Worm (Caenorhabditis elegans) whole organism, early embryonic: ENCODE measurements around the gene bcl-11.

Source experiments
- aly-1 ChIP-seq: sonication (generic microtip); optimal IDR thresholded peaks from 2 replicates; lab custom pipeline; 2016; ENCODE audit warnings: missing genetic modification characterization, missing compliant biosample characterization
- ama-1 ChIP-seq: fragments of 150-350 bp; optimal IDR thresholded peaks from 2 replicates; lab custom pipeline; 2014
- ceh-13 ChIP-seq: fragments of 200-800 bp; sonication (Bioruptor generic); optimal IDR thresholded peaks from 2 replicates; lab custom pipeline; 2018; ENCODE audit warnings: mild to moderate bottlenecking, missing genetic modification characterization, missing compliant biosample characterization
- ets-7 ChIP-seq: sonication (generic microtip); optimal IDR thresholded peaks from 2 replicates; lab custom pipeline; 2016; ENCODE audit warnings: missing genotype, missing genetic modification characterization, missing compliant biosample characterization
- hmbx-1 ChIP-seq: sonication (generic microtip); optimal IDR thresholded peaks from 2 replicates; lab custom pipeline; 2016; ENCODE audit warnings: mild to moderate bottlenecking, missing genetic modification characterization, missing compliant biosample characterization
- hmg-4 ChIP-seq: fragments of 200-800 bp; sonication (Bioruptor generic); optimal IDR thresholded peaks from 2 replicates; lab custom pipeline; 2018; ENCODE audit warnings: mild to moderate bottlenecking, missing genetic modification characterization, missing compliant biosample characterization
- pes-1 ChIP-seq: fragments of 200-800 bp; sonication (Bioruptor generic); IDR thresholded peaks from 2 replicates; pipeline ENCODE4 v1.3.6; 2022; ENCODE audit warnings: missing genetic modification reagents, missing genetic modification characterization, missing compliant biosample characterization
- scrt-1 ChIP-seq: fragments of 200-800 bp; sonication (Bioruptor generic); IDR thresholded peaks from 2 replicates; pipeline ENCODE4 v1.3.6; 2022; ENCODE audit warnings: missing genetic modification characterization, missing compliant biosample characterization
- tbx-11 ChIP-seq: fragments of 200-800 bp; sonication (Bioruptor generic); IDR thresholded peaks from 2 replicates; pipeline ENCODE4 v1.3.6; 2022; ENCODE audit warnings: missing genetic modification characterization, missing compliant biosample characterization
- tbx-37 ChIP-seq: fragments of 200-800 bp; sonication (Bioruptor generic); conservative IDR thresholded peaks from 2 replicates; pipeline ENCODE4 v1.3.6; 2022; ENCODE audit warnings: missing genetic modification reagents, missing genetic modification characterization, missing compliant biosample characterization

DNA sequence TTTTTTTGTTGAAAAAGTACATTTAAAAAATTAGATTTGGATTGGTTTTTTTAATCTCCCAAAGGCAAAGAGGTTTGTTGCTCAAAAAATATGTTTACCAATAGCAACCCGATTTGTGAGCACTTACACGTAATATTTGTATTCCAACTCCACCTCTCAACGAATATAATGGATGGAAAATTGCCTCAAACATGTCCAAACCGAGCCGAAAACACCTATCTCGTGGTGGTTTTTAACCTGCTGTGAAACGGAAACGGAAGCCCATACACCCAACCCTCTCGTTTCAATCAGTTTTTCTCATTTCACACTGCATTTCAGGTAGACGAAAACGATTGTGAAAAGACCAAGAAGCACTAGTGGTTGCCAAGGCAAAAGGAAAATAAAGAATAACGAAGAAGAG lies 39.2 kb upstream of the bcl-11 start, which contains the start of gene cest-24:
- TF ChIP-seq ama-1 (lab: Kevin White, UChicago) = no peak
- TF ChIP-seq pes-1 (GFP tag; lab: Robert Waterston, UW) = no peak
- no peak for TF ChIP-seq hmg-4 (GFP tag; lab: Kevin White, UChicago)
- TF ChIP-seq scrt-1 (GFP tag; lab: Robert Waterston, UW) = no peak
- no peak for TF ChIP-seq aly-1 (tag; lab: Kevin White, UChicago)
- no peak for TF ChIP-seq hmbx-1
- no peak for TF ChIP-seq ets-7 (tag; lab: Kevin White, UChicago)
- TF ChIP-seq tbx-37 (GFP tag; lab: Robert Waterston, UW) = no peak
- no peak for TF ChIP-seq ceh-13 (GFP tag; lab: Kevin White, UChicago)
- no peak for TF ChIP-seq tbx-11 (GFP tag; lab: Robert Waterston, UW)
